Worm (Caenorhabditis elegans): ENCODE data around the gene T05B4.12.

- TF ChIP-seq him-1 (tag; optimal IDR thresholded peaks at IDR 0.05): no peak
- no peak for TF ChIP-seq dao-5 (tag; optimal IDR thresholded peaks at IDR 0.05)
These were observed 8.9 kb upstream of the T05B4.12 start, which contains the start of gene lgc-1 for ce11 chrV:4134728-4135127.

Measured in whole organism, L4/young adult.